Fruit fly (Drosophila melanogaster) whole organism, adult: ENCODE data around the gene aop.
A peak's percentile ranks its signal among the peaks of the same experiment; 100 is the strongest.

Experiments used
- CG11617 ChIP-seq: fragments of 200-800 bp; sonication (Bioruptor generic); optimal IDR thresholded peaks from 2 replicates; lab custom pipeline; 2017; ENCODE audit warnings: mild to moderate bottlenecking, missing biosample characterization, missing genetic modification reagents, missing genetic modification characterization
- CG12768 ChIP-seq: fragments of 200-800 bp; sonication (Bioruptor generic); optimal IDR thresholded peaks from 2 replicates; lab custom pipeline; 2017; ENCODE audit warnings: missing biosample characterization, missing genetic modification characterization, mild to moderate bottlenecking, moderate library complexity, missing genetic modification reagents
- CG14711 ChIP-seq: fragments of 200-800 bp; sonication (Bioruptor generic); optimal IDR thresholded peaks from 2 replicates; lab custom pipeline; 2018; ENCODE audit warnings: missing biosample characterization, mild to moderate bottlenecking, missing genetic modification characterization, moderate library complexity
- CG1620 ChIP-seq: fragments of 200-800 bp; sonication (Bioruptor generic); optimal IDR thresholded peaks from 2 replicates; lab custom pipeline; 2016; ENCODE audit warnings: missing biosample characterization, missing genetic modification characterization
- CG33017 ChIP-seq: fragments of 200-800 bp; sonication (Bioruptor generic); optimal IDR thresholded peaks from 2 replicates; lab custom pipeline; 2018; ENCODE audit warnings: missing biosample characterization, mild to moderate bottlenecking, missing genetic modification characterization, moderate library complexity
- CG5204 ChIP-seq: fragments of 200-800 bp; sonication (Bioruptor generic); optimal IDR thresholded peaks from 2 replicates; lab custom pipeline; 2016; ENCODE audit warnings: missing biosample characterization, missing genetic modification characterization
- CG7045 ChIP-seq: fragments of 200-800 bp; sonication (Bioruptor generic); optimal IDR thresholded peaks from 2 replicates; lab custom pipeline; 2017; ENCODE audit warnings: missing biosample characterization, mild to moderate bottlenecking, missing genetic modification characterization
- CG7101 ChIP-seq: fragments of 200-800 bp; sonication (Bioruptor generic); optimal IDR thresholded peaks from 2 replicates; lab custom pipeline; 2018; ENCODE audit warnings: missing biosample characterization, mild to moderate bottlenecking, missing genetic modification characterization, moderate library complexity
- Clk ChIP-seq: fragments of 200-800 bp; sonication (Bioruptor generic); optimal IDR thresholded peaks from 2 replicates; lab custom pipeline; 2017; ENCODE audit warnings: missing biosample characterization, missing genetic modification characterization
- Crg-1 ChIP-seq: fragments of 200-800 bp; sonication (Bioruptor generic); optimal IDR thresholded peaks from 2 replicates; lab custom pipeline; 2016; ENCODE audit warnings: missing biosample characterization, missing genetic modification characterization
- Hr96 ChIP-seq: fragments of 200-800 bp; sonication (Bioruptor generic); optimal IDR thresholded peaks from 2 replicates; lab custom pipeline; 2016; ENCODE audit warnings: missing biosample characterization, missing genetic modification characterization
- Mnt ChIP-seq: fragments of 200-800 bp; sonication (Bioruptor generic); optimal IDR thresholded peaks from 2 replicates; lab custom pipeline; 2016; ENCODE audit warnings: missing biosample characterization, mild to moderate bottlenecking, missing genetic modification characterization
- bab1 ChIP-seq: fragments of 200-800 bp; sonication (Bioruptor generic); optimal IDR thresholded peaks from 3 replicates; lab custom pipeline; 2019; ENCODE audit warnings: missing biosample characterization, mild to moderate bottlenecking, missing genetic modification characterization, moderate library complexity
- cic ChIP-seq: fragments of 200-800 bp; sonication (Bioruptor generic); optimal IDR thresholded peaks from 2 replicates; lab custom pipeline; 2017; ENCODE audit warnings: missing biosample characterization, mild to moderate bottlenecking, missing genetic modification characterization, moderate library complexity
- cnc ChIP-seq, 2 experiments: fragments of >200 bp; optimal IDR thresholded peaks; 2 replicates each; lab custom pipeline; 2017
- kay ChIP-seq: fragments of 200-800 bp; sonication (Bioruptor generic); peaks from one replicate; lab custom pipeline; 2016; ENCODE audit warnings: missing biosample characterization, missing genetic modification characterization, borderline replicate concordance
- ovo ChIP-seq: fragments of 200-800 bp; sonication (Bioruptor generic); optimal IDR thresholded peaks from 2 replicates; lab custom pipeline; 2016; ENCODE audit warnings: missing biosample characterization, missing genetic modification characterization
- pad ChIP-seq: fragments of 200-800 bp; sonication (Bioruptor generic); optimal IDR thresholded peaks from 3 replicates; lab custom pipeline; 2017; ENCODE audit warnings: missing biosample characterization, missing genetic modification characterization, mild to moderate bottlenecking, moderate library complexity, missing genetic modification reagents
- tj ChIP-seq: fragments of 200-800 bp; sonication (Bioruptor generic); optimal IDR thresholded peaks from 3 replicates; lab custom pipeline; 2017; ENCODE audit warnings: missing biosample characterization, mild to moderate bottlenecking, missing genetic modification characterization, moderate library complexity
- toe ChIP-seq: fragments of 200-800 bp; sonication (Bioruptor generic); optimal IDR thresholded peaks from 2 replicates; lab custom pipeline; 2016; ENCODE audit warnings: missing biosample characterization, missing genetic modification characterization

aop gene

DNA sequence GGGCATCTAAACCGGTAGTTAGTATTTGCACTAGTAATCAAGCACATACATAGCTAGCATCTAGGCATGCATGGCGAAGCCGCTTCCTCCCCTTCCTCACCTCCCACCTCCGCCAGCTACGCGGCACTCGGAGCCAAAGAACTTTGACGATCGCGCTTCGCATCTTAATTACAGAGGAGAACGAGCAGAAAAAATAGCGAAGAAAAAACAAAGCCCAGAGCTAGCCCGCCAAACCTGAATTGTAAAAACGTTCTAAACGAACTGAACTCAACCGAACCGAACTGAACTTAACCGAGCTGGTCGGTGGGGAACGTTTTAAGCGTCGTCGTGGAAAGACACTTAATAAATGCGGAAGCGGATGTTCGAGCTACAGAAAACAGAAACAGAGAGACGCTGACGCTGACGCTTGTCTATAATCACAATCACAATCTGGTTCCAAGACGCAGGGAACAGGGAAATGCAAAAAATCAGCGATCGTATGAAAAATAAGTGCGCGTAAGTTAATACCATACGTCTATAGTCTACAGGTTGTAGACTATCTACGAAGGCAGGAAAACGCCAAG is 9.6 kb downstream of the aop start:
- TF ChIP-seq cic (GFP tag; lab: Kevin White, UChicago) = peak; percentile 35
- peak; percentile 32 for TF ChIP-seq ovo (GFP tag; lab: Kevin White, UChicago)
- peak; percentile 34 for TF ChIP-seq kay
- no peak for TF ChIP-seq CG11617 (GFP tag; lab: Kevin White, UChicago)

DNA sequence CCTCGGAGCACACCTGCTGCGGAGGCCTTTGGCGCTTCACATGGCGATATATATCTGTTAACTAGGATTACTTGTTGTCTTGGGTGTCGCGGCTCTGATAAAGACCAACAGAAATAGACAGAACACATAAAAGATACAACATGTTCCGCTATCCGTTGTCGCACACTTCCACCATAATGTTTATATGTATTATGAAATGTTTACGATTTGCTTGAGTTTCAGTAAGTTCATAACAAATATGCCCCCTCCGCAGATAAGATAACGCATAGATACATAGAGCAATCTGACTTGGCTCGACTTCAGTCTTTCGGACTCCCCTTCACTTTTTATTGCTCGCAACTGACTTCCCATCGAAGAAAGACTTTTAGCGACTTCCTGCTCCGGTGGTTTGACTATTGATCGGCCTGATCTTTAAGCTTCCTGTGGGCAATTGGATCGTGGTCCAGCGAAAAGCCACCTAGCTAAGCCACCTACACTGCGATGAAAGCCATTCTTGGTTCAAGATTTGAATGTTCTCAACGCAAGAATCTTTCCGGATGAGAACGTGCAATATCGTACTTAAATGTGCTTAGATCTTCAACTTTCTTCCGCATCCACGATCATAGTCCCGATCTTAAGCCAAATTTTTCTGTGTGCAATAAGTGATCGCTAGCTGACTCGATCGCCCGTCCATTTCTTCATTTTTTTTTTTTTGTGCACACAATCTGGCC is 10.2 kb downstream of the aop start:
- no peak for TF ChIP-seq kay
- no peak for TF ChIP-seq cic (GFP tag; lab: Kevin White, UChicago)
- TF ChIP-seq Hr96 (GFP tag; lab: Kevin White, UChicago) = no peak
- TF ChIP-seq pad (GFP tag; lab: Kevin White, UChicago) = no peak
- TF ChIP-seq tj (GFP tag; lab: Kevin White, UChicago) = no peak
- TF ChIP-seq CG7045 (GFP tag; lab: Kevin White, UChicago) = no peak
- no peak for TF ChIP-seq CG1620 (GFP tag; lab: Kevin White, UChicago)
- TF ChIP-seq CG7101 (tag; lab: Kevin White, UChicago) = no peak
- TF ChIP-seq CG12768 (GFP tag; lab: Kevin White, UChicago) = no peak

DNA sequence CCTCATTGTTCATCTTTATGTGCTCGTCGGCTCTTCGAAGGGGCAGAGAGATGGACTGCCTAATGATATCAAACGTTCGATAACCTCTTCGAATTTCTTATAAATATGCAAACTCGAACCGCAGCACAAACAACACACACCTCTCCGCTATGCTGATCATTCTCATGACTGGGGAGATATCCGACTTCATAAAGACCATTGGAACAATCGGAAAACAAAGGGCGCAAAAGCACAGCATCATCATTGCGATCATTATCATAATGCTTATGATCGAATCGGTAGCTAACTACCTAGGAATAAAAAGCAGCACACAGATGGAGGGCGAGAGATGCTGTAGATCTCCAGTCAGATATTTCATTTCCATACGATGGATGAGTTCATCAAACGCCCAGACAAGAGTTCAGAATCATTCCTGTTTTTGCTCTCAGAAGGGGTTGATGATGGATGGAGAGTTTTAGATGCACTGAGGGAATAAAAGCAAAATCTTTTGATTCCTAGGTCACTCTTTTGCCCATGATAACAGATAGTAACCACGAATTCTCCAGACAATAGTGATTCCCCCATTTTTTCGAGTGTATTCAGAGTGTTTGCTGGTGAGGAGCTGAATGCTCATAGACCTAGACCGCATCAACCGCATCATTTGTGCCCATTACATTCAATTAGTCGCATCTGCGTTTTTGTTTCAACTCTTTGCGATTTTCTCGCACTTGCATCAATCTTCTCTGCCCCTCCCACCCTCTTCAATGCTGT is 11.4 kb downstream of the aop start:
- no peak for TF ChIP-seq CG7045 (GFP tag; lab: Kevin White, UChicago)

DNA sequence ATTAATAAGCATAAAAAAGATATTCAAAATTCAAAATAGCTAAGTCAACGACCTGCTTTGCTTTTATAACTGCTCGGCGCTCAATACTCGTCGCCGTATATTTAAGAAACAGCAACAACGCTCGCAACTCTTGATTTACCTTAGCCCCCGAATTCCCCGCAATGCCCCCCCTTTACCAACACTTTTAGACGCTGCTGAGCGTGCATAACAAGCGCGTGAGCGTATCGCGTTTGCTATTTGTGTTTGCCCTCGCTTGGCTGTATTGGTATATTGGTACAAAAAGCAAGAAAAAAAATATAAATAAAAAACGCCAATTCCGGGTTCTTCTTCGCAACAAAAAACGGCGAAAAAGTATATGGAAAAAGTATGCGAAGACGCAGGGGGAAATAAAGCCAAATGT is 12.7 kb downstream of the aop start:
- TF ChIP-seq CG7101 (tag; lab: Kevin White, UChicago) = peak; percentile 19
- peak; percentile 31 for TF ChIP-seq bab1 (GFP tag; lab: Kevin White, UChicago)
- TF ChIP-seq CG14711 (tag; lab: Kevin White, UChicago) = peak; percentile 26
- TF ChIP-seq CG33017 = no peak
- TF ChIP-seq toe (GFP tag; lab: Kevin White, UChicago) = peak; percentile 4
- TF ChIP-seq ovo (GFP tag; lab: Kevin White, UChicago) = no peak
- no peak for TF ChIP-seq Hr96 (GFP tag; lab: Kevin White, UChicago)
- no peak for TF ChIP-seq Clk
- TF ChIP-seq Mnt (GFP tag; lab: Kevin White, UChicago) = peak; percentile 69
- TF ChIP-seq cic (GFP tag; lab: Kevin White, UChicago) = peak; percentile 51
- TF ChIP-seq CG7045 (GFP tag; lab: Kevin White, UChicago) = no peak
- peak; percentile 100 for TF ChIP-seq tj (GFP tag; lab: Kevin White, UChicago)
- no peak for TF ChIP-seq cnc (optimal IDR thresholded peaks at IDR 0.05; lab: Kevin White, UChicago)
- TF ChIP-seq CG11617 (GFP tag; lab: Kevin White, UChicago) = peak; percentile 56
- TF ChIP-seq pad (GFP tag; lab: Kevin White, UChicago) = peak; percentile 19
- no peak for TF ChIP-seq Crg-1 (GFP tag; lab: Kevin White, UChicago)
- TF ChIP-seq CG12768 (GFP tag; lab: Kevin White, UChicago) = peak; percentile 27
- TF ChIP-seq CG5204 (GFP tag; lab: Kevin White, UChicago) = no peak
- no peak for TF ChIP-seq kay
- peak; percentile 6 for TF ChIP-seq CG1620 (GFP tag; lab: Kevin White, UChicago)

DNA sequence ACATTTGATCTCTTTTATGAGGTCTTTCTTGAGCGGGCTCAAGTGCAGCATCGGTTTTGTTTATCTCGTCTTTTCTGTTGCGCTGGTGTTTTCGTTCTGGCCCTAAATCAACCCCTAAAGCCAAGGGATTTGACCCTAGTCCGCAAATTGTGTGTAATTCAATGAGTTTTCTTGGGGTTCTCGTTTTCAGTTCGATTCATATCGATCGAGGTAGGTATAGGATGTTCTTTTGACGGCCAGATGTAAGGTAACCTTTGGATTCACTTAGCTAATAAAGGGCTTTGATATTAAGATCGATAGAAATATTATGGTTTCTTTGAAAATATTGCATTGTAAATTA is 13.3 kb downstream of the aop start:
- no peak for TF ChIP-seq Mnt (GFP tag; lab: Kevin White, UChicago)
- TF ChIP-seq Clk = no peak
- no peak for TF ChIP-seq CG11617 (GFP tag; lab: Kevin White, UChicago)
- no peak for TF ChIP-seq CG14711 (tag; lab: Kevin White, UChicago)
- no peak for TF ChIP-seq cnc (optimal IDR thresholded peaks at IDR 0.05; lab: Kevin White, UChicago)
- no peak for TF ChIP-seq kay
- TF ChIP-seq CG7045 (GFP tag; lab: Kevin White, UChicago) = no peak
- no peak for TF ChIP-seq tj (GFP tag; lab: Kevin White, UChicago)
- no peak for TF ChIP-seq Hr96 (GFP tag; lab: Kevin White, UChicago)

DNA sequence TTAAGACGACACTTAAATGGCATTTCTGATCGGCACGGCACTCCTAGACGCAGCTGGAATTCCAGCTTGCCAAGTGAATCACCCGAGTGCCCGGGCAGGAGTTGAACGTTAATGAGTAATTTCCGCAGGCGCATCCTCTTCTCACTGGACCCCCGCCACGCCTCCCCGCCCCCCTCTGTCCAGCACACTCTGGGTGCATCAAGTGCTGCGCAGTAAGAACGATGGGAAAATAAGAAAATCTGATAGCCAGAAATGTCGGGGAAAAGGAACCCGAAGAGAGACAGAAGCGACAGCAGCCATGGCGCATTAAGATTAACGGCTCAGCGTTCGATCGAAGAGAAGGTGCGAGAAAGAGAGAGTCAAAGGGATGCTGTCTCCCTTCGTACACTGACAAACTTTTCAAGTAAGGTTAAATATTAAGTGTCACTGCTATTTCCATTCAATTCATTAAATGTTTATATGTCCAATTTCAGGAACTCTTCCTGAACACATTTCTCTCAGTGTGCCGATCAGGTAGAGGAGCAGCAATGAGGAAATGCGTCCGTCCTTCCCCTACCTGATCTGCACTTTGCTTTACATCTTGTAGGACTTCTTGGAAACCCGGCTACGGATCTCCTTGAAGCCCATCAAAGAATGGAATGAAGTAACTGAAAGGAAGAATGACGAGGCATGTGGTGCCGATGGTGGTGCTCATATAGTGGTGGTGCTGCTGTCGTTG is 13.9 kb downstream of the aop start:
- peak; percentile 3 for TF ChIP-seq pad (GFP tag; lab: Kevin White, UChicago)
- no peak for TF ChIP-seq CG11617 (GFP tag; lab: Kevin White, UChicago)
